Worm (Caenorhabditis elegans): Measurements from ENCODE around the gene str-14.

Gene str-14

ce11 chrV:16458714-16459113 is 3.7 kb upstream of the str-14 start, which contains the start of gene str-15:
Gene str-15 (minus strand): TSS chrV:16458814.
- TF ChIP-seq unc-62 (GFP tag; optimal IDR thresholded peaks at IDR 0.05) = no peak

- no peak for TF ChIP-seq unc-62 (GFP tag; optimal IDR thresholded peaks at IDR 0.05)
These were observed 7.2 kb downstream of the str-14 start, which contains the start of gene T08G3.13 for ce11 chrV:16447735-16448134. Gene T08G3.13 (plus strand): TSS chrV:16448035.

ce11 chrV:16446191-16446590 is 8.8 kb downstream of the str-14 start:
- no peak for TF ChIP-seq unc-62 (GFP tag; optimal IDR thresholded peaks at IDR 0.05)

ce11 chrV:16445676-16446075 is 9.3 kb downstream of the str-14 start, which contains the start of gene T08G3.6:
Gene T08G3.6 (plus strand): TSS chrV:16445976.
- TF ChIP-seq unc-62 (GFP tag; optimal IDR thresholded peaks at IDR 0.05) = no peak

ce11 chrV:16443626-16444025 is 11.3 kb downstream of the str-14 start, which contains the start of gene srh-141:
Gene srh-141 (plus strand): TSS chrV:16443926.
- TF ChIP-seq unc-62 (GFP tag; optimal IDR thresholded peaks at IDR 0.05) = no peak

- TF ChIP-seq unc-62 (GFP tag; optimal IDR thresholded peaks at IDR 0.05) = no peak
These were observed 17.4 kb downstream of the str-14 start, which contains the start of gene F26D2.15 for ce11 chrV:16437546-16437945. Gene F26D2.15 (plus strand): TSS chrV:16437846.

ce11 chrV:16435510-16435909 is 19.5 kb downstream of the str-14 start, which contains the start of the genes F26D2.13 and F26D2.14:
Gene F26D2.13 (minus strand): TSS chrV:16435610.
Gene F26D2.14 (plus strand): TSS chrV:16435855.
- TF ChIP-seq unc-62 (GFP tag; optimal IDR thresholded peaks at IDR 0.05) = no peak

- TF ChIP-seq unc-62 (GFP tag; optimal IDR thresholded peaks at IDR 0.05) = no peak
These were observed 21.5 kb downstream of the str-14 start, which contains the start of gene clec-234 for ce11 chrV:16433471-16433870. Gene clec-234 (minus strand): TSS chrV:16433571.

- TF ChIP-seq unc-62 (GFP tag; optimal IDR thresholded peaks at IDR 0.05) = no peak
These were observed 25.0 kb downstream of the str-14 start, which contains the start of gene str-73 for ce11 chrV:16429940-16430339. Gene str-73 (plus strand): TSS chrV:16430240.

ce11 chrV:16429503-16429902 is 25.5 kb downstream of the str-14 start, which contains the start of gene F26D2.10:
Gene F26D2.10 (minus strand): TSS chrV:16429603.
- TF ChIP-seq unc-62 (GFP tag; optimal IDR thresholded peaks at IDR 0.05) = no peak

- no peak for TF ChIP-seq unc-62 (GFP tag; optimal IDR thresholded peaks at IDR 0.05)
These were observed 30.5 kb downstream of the str-14 start, which contains the start of gene srw-29 for ce11 chrV:16424428-16424827. Gene srw-29 (minus strand): TSS chrV:16424528.

ce11 chrV:16420696-16421095 is 34.3 kb downstream of the str-14 start, which contains the start of gene srw-48:
Gene srw-48 (plus strand): TSS chrV:16420996.
- TF ChIP-seq unc-62 (GFP tag; optimal IDR thresholded peaks at IDR 0.05) = no peak

ce11 chrV:16419769-16420168 is 35.2 kb downstream of the str-14 start, which contains the start of gene F26D2.16:
Gene F26D2.16 (minus strand): TSS chrV:16419869.
- TF ChIP-seq unc-62 (GFP tag; optimal IDR thresholded peaks at IDR 0.05) = no peak

ce11 chrV:16417014-16417413 is 38.0 kb downstream of the str-14 start, which contains the start of gene str-55:
Gene str-55 (minus strand): TSS chrV:16417114.
- TF ChIP-seq unc-62 (GFP tag; optimal IDR thresholded peaks at IDR 0.05) = no peak

ce11 chrV:16410521-16410920 is 44.4 kb downstream of the str-14 start, which contains the start of gene srh-145:
Gene srh-145 (plus strand): TSS chrV:16410713.
- no peak for TF ChIP-seq unc-62 (GFP tag; optimal IDR thresholded peaks at IDR 0.05)

- no peak for TF ChIP-seq unc-62 (GFP tag; optimal IDR thresholded peaks at IDR 0.05)
These were observed 47.3 kb downstream of the str-14 start, which contains the start of gene F26D2.3 for ce11 chrV:16407663-16408062. Gene F26D2.3 (plus strand): TSS chrV:16407963.

- no peak for TF ChIP-seq unc-62 (GFP tag; optimal IDR thresholded peaks at IDR 0.05)
These were observed 48.6 kb downstream of the str-14 start for ce11 chrV:16406357-16406756.
